Worm (Caenorhabditis elegans) whole organism, L4 larva: ENCODE measurements around the gene rpl-25.1.
A peak's percentile ranks its signal among the peaks of the same experiment; 100 is the strongest.

Experiments used
- pha-4 ChIP-seq, 2 experiments: fragments of 150-350 bp in 1 of 2; fragments of 200-800 bp in 1 of 2; sonication (Bioruptor generic) in 1 of 2; IDR thresholded peaks in 1 of 2; optimal IDR thresholded peaks in 1 of 2; 2 replicates each; pipeline versions ENCODE4 v1.3.6 to Lab custom; 2014 to 2022; ENCODE audit warnings: missing genetic modification characterization in 2 of 2, missing genetic modification reagents in 2 of 2, missing biosample characterization in 1 of 2, missing compliant biosample characterization in 1 of 2
- saeg-2 ChIP-seq: fragments of 200-800 bp; sonication (Bioruptor generic); IDR thresholded peaks from 2 replicates; pipeline ENCODE4 v1.3.6; 2022; ENCODE audit warnings: missing genetic modification reagents, missing genetic modification characterization, missing compliant biosample characterization
- snpc-4 ChIP-seq: fragments of 150-350 bp; optimal IDR thresholded peaks from 2 replicates; lab custom pipeline; 2014; ENCODE audit warnings: missing biosample characterization, missing genetic modification characterization
- tag-97 ChIP-seq: fragments of 200-800 bp; sonication (Bioruptor generic); IDR thresholded peaks from 2 replicates; pipeline ENCODE4 v1.3.6; 2022; ENCODE audit warnings: missing genetic modification characterization, missing compliant biosample characterization

DNA sequence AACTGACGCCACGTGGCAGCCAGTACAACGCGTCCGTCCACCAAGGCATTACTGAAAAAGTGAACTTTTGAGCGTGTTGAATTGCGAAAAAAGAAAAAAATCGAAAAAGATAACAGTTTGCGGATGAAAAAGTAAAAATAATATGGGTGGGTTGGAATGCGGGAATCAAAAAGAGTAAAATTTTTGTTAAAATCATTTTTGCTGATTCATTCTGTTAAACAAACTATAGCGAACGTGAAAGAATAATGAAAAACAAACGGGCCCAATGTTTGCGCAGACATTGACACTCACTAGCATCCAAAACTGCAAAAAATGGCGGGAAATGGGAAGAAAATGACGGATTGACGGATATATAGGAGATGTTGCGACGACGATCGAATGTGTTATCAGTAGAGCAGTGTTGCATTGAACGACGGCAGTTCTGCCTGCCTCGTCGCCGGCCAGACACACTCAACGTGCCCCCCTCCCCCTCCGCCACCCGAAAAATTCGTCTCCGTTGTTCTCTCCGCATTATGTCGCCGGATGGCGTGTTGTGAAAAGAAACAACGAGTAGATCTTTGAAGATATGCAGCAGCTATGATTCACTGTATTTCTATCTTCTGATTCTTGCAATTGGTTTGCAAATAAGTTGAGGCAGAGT lies 15.4 kb upstream of the rpl-25.1 start, which contains the start of gene hyl-2:
- TF ChIP-seq tag-97, result 0 out of 2 replicates have a peak, but pooled peaks have one; percentile 35
- TF ChIP-seq saeg-2, result no peak
- no peak for TF ChIP-seq snpc-4 (tag; lab: Kevin White, UChicago)
- no peak for TF ChIP-seq pha-4 (GFP tag; IDR thresholded peaks at IDR 0.05; lab: Robert Waterston, UW)
- no peak for TF ChIP-seq pha-4 (tag; optimal IDR thresholded peaks at IDR 0.05; lab: Kevin White, UChicago)
